Fruit fly (Drosophila melanogaster): ENCODE data around the gene Ufl1.

Ufl1 gene

DNA sequence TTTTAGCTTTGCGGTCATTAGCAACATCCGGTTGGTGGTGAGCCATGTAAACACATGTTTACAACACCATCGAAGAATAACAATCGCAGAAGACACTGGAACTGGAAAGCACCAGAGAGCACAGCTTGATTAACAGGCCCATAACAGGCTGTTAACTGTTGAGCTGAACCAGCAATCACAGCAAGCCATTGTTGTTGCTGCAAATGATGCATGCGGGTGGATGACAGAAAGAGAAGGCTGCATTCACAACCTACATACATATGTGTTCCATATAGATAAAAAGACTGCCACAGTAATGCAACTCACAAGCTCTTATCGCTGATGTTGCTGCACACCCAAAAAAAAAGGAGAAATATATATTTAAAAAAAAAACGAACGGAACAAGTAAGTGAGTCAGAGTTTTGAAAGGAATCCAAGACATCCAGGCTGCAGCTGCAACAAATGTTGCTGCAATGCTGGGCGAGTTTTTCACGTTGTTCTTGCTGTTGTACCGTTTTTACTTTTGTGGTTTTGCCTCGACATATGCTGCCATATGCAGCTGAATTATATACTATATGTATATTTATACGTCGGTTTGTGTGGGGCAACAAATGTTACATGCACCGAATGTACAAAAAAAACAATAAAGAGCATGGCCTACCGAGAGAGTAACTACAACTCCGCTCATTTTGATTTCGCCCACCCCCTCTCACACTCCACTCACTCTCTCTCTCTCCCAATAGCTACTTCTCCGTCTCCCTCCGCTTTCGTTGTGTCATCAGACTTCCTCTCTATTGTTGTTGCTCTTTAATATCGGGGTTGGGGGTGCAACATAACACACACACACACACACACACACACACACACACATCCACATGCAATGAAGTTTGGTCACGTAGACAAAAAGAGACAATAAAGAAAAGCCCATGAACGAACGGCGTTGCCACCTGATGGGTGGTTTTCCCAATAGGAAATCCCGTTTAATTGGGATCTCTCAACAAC lies 28.9 kb upstream of the Ufl1 start:
- TF ChIP-seq CTCF (optimal IDR thresholded peaks at IDR 0.05): no peak
- no peak for TF ChIP-seq CG8478 (optimal IDR thresholded peaks at IDR 0.05)

DNA sequence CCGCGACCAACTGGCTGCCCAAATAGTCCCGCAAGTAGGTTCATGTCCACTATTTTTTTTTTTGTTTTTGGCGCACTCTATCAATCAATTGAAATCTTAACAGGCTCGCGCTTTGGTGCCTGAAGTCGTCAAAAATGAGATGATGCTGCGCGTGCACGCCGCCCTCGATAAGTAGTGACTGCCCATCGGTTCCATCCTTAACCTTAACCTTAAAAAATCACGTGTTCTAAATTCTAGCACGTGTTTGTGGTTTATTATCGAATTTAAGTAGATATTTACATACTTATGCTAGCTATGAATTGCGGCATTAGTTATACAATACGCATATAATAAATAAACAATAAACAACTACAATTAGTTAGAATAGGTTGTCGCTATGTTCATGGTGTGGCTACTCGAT lies 20.1 kb upstream of the Ufl1 start:
- TF ChIP-seq CTCF (optimal IDR thresholded peaks at IDR 0.05) (no peak), CG8478 (optimal IDR thresholded peaks at IDR 0.05) (no peak)

- TF ChIP-seq CTCF (optimal IDR thresholded peaks at IDR 0.05) (no peak), CG8478 (optimal IDR thresholded peaks at IDR 0.05) (no peak)
Measured at dm6 chr3R:7093592-7093991, 19.3 kb upstream of the Ufl1 start.

dm6 chr3R:7091904-7092303 lies 17.7 kb upstream of the Ufl1 start:
- TF ChIP-seq CTCF (optimal IDR thresholded peaks at IDR 0.05) (peak in 1 of 2 experiments; percentile 51), CG8478 (optimal IDR thresholded peaks at IDR 0.05) (no peak)

DNA sequence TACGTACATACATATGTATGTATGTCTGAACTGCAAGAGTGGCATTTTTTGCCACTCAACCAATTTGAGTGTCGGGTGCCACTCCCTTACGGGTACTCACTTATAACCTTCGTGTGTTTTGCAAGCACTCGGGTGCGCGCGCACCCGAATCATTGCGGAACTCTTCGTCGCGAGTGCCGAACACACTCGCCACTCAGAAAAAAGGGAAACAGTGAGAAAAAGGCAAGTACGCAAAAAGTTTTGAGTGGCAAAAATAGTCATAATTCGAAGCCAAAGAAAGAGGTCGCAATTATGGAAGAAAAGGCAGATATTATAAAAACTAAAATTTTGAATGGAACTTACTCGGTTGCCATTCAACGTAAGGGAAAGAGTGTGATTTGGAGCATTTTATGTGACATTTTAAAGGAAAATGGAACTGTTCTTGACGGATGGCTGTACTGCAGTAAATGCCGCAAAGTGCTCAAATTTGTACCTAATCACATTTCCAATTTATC lies 16.1 kb upstream of the Ufl1 start:
- TF ChIP-seq CTCF (optimal IDR thresholded peaks at IDR 0.05) (no peak), CG8478 (optimal IDR thresholded peaks at IDR 0.05) (no peak)

DNA sequence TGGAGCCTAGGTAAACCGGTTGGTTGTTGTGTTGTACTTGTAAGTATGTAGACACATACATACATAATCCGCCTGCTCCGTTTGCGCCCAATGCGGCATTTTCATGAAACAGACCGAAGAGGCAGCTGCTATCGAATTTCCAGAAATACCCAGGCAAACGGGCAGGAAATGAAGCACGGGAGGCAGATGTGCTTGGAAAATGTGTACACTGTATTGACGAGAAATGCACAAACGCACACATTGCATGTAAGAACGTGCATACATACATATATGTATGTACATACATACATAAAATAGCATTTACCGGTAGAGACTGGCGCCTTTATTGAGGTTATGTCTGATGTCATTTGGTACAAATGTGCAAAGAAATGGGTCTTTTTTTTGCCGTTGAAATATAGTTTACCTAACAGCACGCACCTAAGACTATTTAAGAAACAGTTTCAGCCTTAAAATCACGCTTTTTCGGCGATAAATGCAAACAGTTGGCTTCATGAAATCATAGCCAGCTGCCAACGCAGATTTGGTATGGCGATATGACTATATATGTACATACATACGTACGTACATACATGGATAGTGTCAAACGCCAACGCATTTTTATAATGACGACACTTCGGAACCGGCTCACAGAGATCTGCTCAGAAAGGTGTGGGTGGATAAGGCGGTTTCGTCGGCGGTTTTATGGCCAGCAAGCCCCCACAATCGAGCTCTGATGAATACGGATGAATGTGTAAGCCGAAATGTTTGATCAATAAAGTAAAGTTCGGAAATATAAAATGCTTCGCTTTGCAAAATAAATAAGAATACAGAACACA lies 15.5 kb upstream of the Ufl1 start:
- no peak for TF ChIP-seq CTCF (optimal IDR thresholded peaks at IDR 0.05)

- TF ChIP-seq CTCF (optimal IDR thresholded peaks at IDR 0.05): peak in 1 of 2 experiments; percentile 17
- TF ChIP-seq CG8478 (optimal IDR thresholded peaks at IDR 0.05): no peak
Measured at dm6 chr3R:7088837-7089361, 14.6 kb upstream of the Ufl1 start.

- TF ChIP-seq CG8478 (optimal IDR thresholded peaks at IDR 0.05): no peak
- TF ChIP-seq CTCF (optimal IDR thresholded peaks at IDR 0.05): no peak
Measured at dm6 chr3R:7087904-7088303, 13.7 kb upstream of the Ufl1 start.

DNA sequence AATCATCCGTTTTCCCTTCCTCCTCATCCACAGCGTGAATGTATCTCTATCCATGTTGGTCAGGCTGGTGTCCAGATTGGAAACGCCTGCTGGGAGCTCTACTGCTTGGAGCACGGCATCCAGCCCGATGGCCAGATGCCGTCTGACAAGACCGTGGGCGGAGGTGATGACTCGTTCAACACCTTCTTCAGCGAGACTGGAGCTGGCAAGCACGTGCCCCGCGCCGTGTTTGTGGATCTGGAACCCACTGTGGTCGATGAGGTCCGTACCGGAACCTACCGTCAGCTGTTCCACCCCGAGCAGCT lies 12.9 kb upstream of the Ufl1 start:
- TF ChIP-seq CG8478 (optimal IDR thresholded peaks at IDR 0.05) (no peak), CTCF (optimal IDR thresholded peaks at IDR 0.05) (no peak)

- TF ChIP-seq CTCF (optimal IDR thresholded peaks at IDR 0.05) (peak; percentile 49 to 59), CG8478 (optimal IDR thresholded peaks at IDR 0.05) (no peak)
Measured at dm6 chr3R:7086377-7087200, 12.3 kb upstream of the Ufl1 start, which contains the start of gene alphaTub84B. alphaTub84B (plus strand) TSS chr3R:7086599.

DNA sequence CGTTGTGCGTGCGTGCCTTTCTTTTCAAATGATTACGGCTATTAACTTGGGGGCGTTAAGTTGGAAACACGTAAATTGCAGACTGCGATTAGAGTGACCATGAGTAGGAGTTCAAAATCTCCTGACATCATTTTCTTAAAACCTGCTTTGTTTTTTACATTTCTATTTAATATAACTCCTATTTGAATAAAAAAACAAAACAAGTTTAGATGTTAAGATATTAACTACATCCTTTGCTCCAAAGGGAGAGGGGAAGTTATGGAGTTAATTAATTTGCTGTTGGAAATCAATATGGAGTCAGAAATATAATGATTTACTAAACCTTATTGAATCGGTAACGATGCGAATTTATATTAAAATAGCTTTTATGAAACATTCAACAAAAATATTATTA lies 11.7 kb upstream of the Ufl1 start, which contains the start of gene Tailor:
TSS of gene Tailor (minus strand) at position 101 of the 394 bp plus-strand sequence.
- TF ChIP-seq CTCF (optimal IDR thresholded peaks at IDR 0.05): no peak
- no peak for TF ChIP-seq CG8478 (optimal IDR thresholded peaks at IDR 0.05)

dm6 chr3R:7085455-7085854 lies 11.2 kb upstream of the Ufl1 start:
- TF ChIP-seq CG8478 (optimal IDR thresholded peaks at IDR 0.05) (no peak), CTCF (optimal IDR thresholded peaks at IDR 0.05) (no peak)

- TF ChIP-seq CTCF (optimal IDR thresholded peaks at IDR 0.05): no peak
- TF ChIP-seq CG8478 (optimal IDR thresholded peaks at IDR 0.05): no peak
Measured at dm6 chr3R:7083750-7084149, 9.5 kb upstream of the Ufl1 start.

DNA sequence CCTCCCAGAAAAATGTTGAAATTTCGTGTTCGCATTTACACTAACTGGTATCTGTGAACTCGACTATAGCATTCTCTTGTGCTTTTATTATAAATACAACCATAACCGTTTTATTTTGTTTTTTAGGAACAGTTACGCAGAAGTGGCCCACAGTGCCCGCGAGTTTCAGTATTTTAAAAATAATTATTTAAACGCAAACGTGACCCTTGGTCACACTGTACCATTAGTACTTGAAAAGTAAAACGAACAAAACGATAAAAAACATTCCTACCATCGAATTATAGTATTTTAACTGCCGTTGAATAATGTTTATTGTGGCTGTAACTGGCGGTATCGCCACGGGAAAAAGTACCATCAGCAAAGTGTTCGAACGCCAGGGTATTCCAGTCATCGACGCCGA lies 7.7 kb upstream of the Ufl1 start, which contains the start of gene Dpck:
TSS of gene Dpck (plus strand) at position 211 of the 400 bp plus-strand sequence.
- TF ChIP-seq CTCF (optimal IDR thresholded peaks at IDR 0.05): no peak
- no peak for TF ChIP-seq CG8478 (optimal IDR thresholded peaks at IDR 0.05)

All from S2 (cell line).